Worm (Caenorhabditis elegans) whole organism, L3 larva: Measurements from ENCODE around the gene pqn-70.

Source experiments
- R02D3.7 ChIP-seq: fragments of 150-350 bp; optimal IDR thresholded peaks from 2 replicates; lab custom pipeline; 2014; ENCODE audit warnings: missing biosample characterization, missing genetic modification characterization
- ZK546.5 ChIP-seq: sonication (generic microtip); optimal IDR thresholded peaks from 2 replicates; lab custom pipeline; 2017; ENCODE audit warnings: missing biosample characterization, missing genetic modification characterization
- aly-2 ChIP-seq: fragments of 150-350 bp; optimal IDR thresholded peaks from 2 replicates; lab custom pipeline; 2014; ENCODE audit warnings: missing biosample characterization, missing genetic modification characterization
- ceh-16 ChIP-seq: sonication (generic microtip); optimal IDR thresholded peaks from 2 replicates; lab custom pipeline; 2017; ENCODE audit warnings: missing biosample characterization, missing genetic modification characterization
- ceh-82 ChIP-seq: fragments of 150-350 bp; optimal IDR thresholded peaks from 2 replicates; lab custom pipeline; 2014; ENCODE audit warnings: missing biosample characterization, missing genetic modification characterization
- ceh-9 ChIP-seq: sonication (generic microtip); optimal IDR thresholded peaks from 2 replicates; lab custom pipeline; 2018; ENCODE audit warnings: missing biosample characterization, missing genetic modification characterization
- daf-12 ChIP-seq: fragments of 150-350 bp; optimal IDR thresholded peaks from 2 replicates; lab custom pipeline; 2014; ENCODE audit warnings: missing biosample characterization, missing genetic modification reagents, missing genetic modification characterization
- egl-27 ChIP-seq: sonication (generic microtip); optimal IDR thresholded peaks from 4 replicates; lab custom pipeline; 2017; ENCODE audit warnings: missing biosample characterization, missing genetic modification reagents, missing genetic modification characterization
- egl-5 ChIP-seq: fragments of 150-350 bp; optimal IDR thresholded peaks from 2 replicates; lab custom pipeline; 2017; ENCODE audit warnings: missing biosample characterization, missing genetic modification reagents, missing genetic modification characterization, inconsistent platforms
- elt-1 ChIP-seq: fragments of 150-350 bp; optimal IDR thresholded peaks from 2 replicates; lab custom pipeline; 2014; ENCODE audit warnings: missing biosample characterization, missing genetic modification characterization
- elt-2 ChIP-seq: sonication (generic microtip); optimal IDR thresholded peaks from 2 replicates; lab custom pipeline; 2016; ENCODE audit warnings: missing genetic modification reagents, mild to moderate bottlenecking, missing genetic modification characterization, missing compliant biosample characterization
- eor-1 ChIP-seq, 2 experiments: fragments of 150-350 bp; optimal IDR thresholded peaks; 2 replicates each; lab custom pipeline; 2014 to 2018; ENCODE audit warnings: missing biosample characterization in 2 of 2, missing genetic modification characterization in 2 of 2
- fkh-10 ChIP-seq: sonication (generic microtip); optimal IDR thresholded peaks from 2 replicates; lab custom pipeline; 2017; ENCODE audit warnings: missing biosample characterization, missing genetic modification reagents, missing genetic modification characterization
- fkh-2 ChIP-seq: fragments of 150-350 bp; optimal IDR thresholded peaks from 2 replicates; lab custom pipeline; 2014; ENCODE audit warnings: missing biosample characterization, missing genetic modification reagents, missing genetic modification characterization
- jun-1 ChIP-seq: fragments of 150-350 bp; optimal IDR thresholded peaks from 2 replicates; lab custom pipeline; 2014; ENCODE audit warnings: missing biosample characterization, missing genetic modification reagents, missing genetic modification characterization
- mml-1 ChIP-seq: fragments of 150-350 bp; sonication (generic microtip); optimal IDR thresholded peaks from 3 replicates; lab custom pipeline; 2014; ENCODE audit warnings: missing biosample characterization, missing genetic modification characterization
- nfya-1 ChIP-seq: sonication (generic microtip); optimal IDR thresholded peaks from 2 replicates; lab custom pipeline; 2017; ENCODE audit warnings: missing genetic modification characterization, mild to moderate bottlenecking, missing compliant biosample characterization, antibody characterized with exemption, moderate library complexity; ENCODE audit not compliant: insufficient read depth
- nhr-12 ChIP-seq: fragments of 150-350 bp; optimal IDR thresholded peaks from 2 replicates; lab custom pipeline; 2014; ENCODE audit warnings: missing biosample characterization, missing genetic modification characterization
- nhr-25 ChIP-seq: sonication (generic microtip); optimal IDR thresholded peaks from 2 replicates; lab custom pipeline; 2017; ENCODE audit warnings: missing biosample characterization, missing genetic modification characterization
- nhr-43 ChIP-seq: sonication (generic microtip); optimal IDR thresholded peaks from 2 replicates; lab custom pipeline; 2016; ENCODE audit warnings: mild to moderate bottlenecking, missing genetic modification characterization, missing compliant biosample characterization; ENCODE audit not compliant: poor library complexity, severe bottlenecking
- nhr-76 ChIP-seq: fragments of 150-350 bp; sonication (generic microtip); optimal IDR thresholded peaks from 5 replicates; lab custom pipeline; 2014; ENCODE audit warnings: missing biosample characterization, missing genetic modification characterization
- nhr-77 ChIP-seq: fragments of 150-350 bp; optimal IDR thresholded peaks from 2 replicates; lab custom pipeline; 2014; ENCODE audit warnings: missing biosample characterization, missing genetic modification characterization
- pqm-1 ChIP-seq: fragments of 150-350 bp; optimal IDR thresholded peaks from 2 replicates; lab custom pipeline; 2017; ENCODE audit warnings: missing biosample characterization, missing genetic modification characterization, inconsistent platforms
- skn-1 ChIP-seq: fragments of 150-350 bp; optimal IDR thresholded peaks from 2 replicates; lab custom pipeline; 2014; ENCODE audit warnings: missing biosample characterization, missing genetic modification characterization
- snpc-4 ChIP-seq: fragments of 150-350 bp; optimal IDR thresholded peaks from 2 replicates; lab custom pipeline; 2014; ENCODE audit warnings: missing biosample characterization, missing genetic modification characterization
- tbx-2 ChIP-seq: sonication (generic microtip); optimal IDR thresholded peaks from 2 replicates; lab custom pipeline; 2016; ENCODE audit warnings: mild to moderate bottlenecking, missing genetic modification characterization, missing compliant biosample characterization
- unc-62 ChIP-seq: fragments of 150-350 bp; sonication (generic microtip); optimal IDR thresholded peaks from 4 replicates; lab custom pipeline; 2014; ENCODE audit warnings: missing biosample characterization, missing genetic modification reagents, missing genetic modification characterization
- zag-1 ChIP-seq: fragments of 150-350 bp; optimal IDR thresholded peaks from 2 replicates; lab custom pipeline; 2014; ENCODE audit warnings: missing biosample characterization, missing genetic modification characterization
- ztf-11 ChIP-seq: fragments of 150-350 bp; optimal IDR thresholded peaks from 2 replicates; lab custom pipeline; 2014; ENCODE audit warnings: missing biosample characterization, missing genetic modification characterization
- ztf-4 ChIP-seq: fragments of 150-350 bp; optimal IDR thresholded peaks from 2 replicates; lab custom pipeline; 2014; ENCODE audit warnings: missing biosample characterization, missing genetic modification characterization

The pqn-70 gene

DNA sequence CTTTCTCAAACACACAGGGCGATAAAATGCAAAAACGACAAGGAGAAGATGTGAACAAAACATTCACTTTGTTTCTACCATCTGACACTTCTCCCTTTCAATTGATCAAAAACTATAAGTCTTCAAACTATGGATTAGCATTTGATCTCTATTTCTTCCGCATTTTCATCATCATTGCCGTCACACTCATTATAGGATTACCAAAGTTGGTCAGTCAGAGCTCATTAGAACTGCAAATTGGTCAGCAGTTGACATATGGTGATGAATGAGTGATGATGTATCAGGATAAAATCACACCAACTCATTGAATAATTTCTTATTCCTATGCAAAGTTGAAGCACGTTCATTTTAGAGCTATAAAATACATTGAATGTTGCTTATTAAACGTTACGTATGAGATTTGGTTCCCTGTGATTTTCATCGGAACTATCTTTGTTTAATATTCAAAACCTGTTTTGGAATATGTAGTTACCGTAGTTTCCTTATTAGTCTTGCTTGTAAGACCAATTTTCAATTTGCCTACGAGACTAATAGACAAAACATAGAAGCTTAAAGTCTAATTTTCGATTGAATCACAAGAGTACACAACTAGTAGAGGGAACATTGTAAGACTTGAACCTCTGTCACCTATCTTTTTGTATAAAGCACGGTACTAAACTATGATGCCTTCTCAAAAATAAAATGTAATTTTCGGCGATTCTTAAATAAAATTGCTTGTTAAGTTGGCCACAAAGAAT lies 18.9 kb downstream of the pqn-70 start:
- no peak for TF ChIP-seq snpc-4 (tag; lab: Kevin White, UChicago)
- no peak for TF ChIP-seq daf-12 (tag; lab: Kevin White, UChicago)
- no peak for TF ChIP-seq unc-62 (GFP tag; lab: Kevin White, UChicago)
- no peak for TF ChIP-seq nhr-25
- TF ChIP-seq elt-2 (tag; lab: Kevin White, UChicago) = no peak
- TF ChIP-seq fkh-2 (tag; lab: Kevin White, UChicago) = no peak
- no peak for TF ChIP-seq nhr-43 (tag; lab: Kevin White, UChicago)
- no peak for TF ChIP-seq eor-1 (tag; optimal IDR thresholded peaks at IDR 0.05; lab: Kevin White, UChicago)
- no peak for TF ChIP-seq egl-27 (tag; lab: Kevin White, UChicago)
- no peak for TF ChIP-seq mml-1 (tag; lab: Kevin White, UChicago)
- no peak for TF ChIP-seq ceh-82 (tag; lab: Kevin White, UChicago)
- TF ChIP-seq fkh-10 (GFP tag; lab: Kevin White, UChicago) = no peak
- no peak for TF ChIP-seq nhr-76 (tag; lab: Kevin White, UChicago)
- TF ChIP-seq aly-2 (tag; lab: Kevin White, UChicago) = no peak
- TF ChIP-seq nhr-77 (tag; lab: Kevin White, UChicago) = no peak
- no peak for TF ChIP-seq nhr-12 (tag; lab: Kevin White, UChicago)
- no peak for TF ChIP-seq ceh-16 (tag; lab: Kevin White, UChicago)

DNA sequence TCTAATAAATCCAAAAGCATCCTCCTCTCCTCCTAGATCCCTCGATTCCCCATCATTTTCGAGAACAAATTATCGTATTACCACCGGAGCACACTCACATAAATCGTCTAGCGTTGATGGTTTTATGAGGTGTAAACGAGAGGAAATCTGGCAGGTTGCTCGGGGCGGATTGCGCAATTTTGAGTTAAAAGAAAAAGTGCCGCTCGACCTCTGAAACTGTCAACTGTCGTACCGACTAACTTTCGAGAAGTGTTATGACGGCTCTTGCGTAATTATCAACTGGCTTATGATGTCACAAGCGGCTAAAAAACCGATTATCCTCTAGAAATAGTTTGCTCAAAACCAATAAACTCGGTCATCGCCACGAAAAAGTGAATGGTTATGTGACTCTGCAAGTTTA lies 22.0 kb downstream of the pqn-70 start:
- no peak for TF ChIP-seq fkh-10 (GFP tag; lab: Kevin White, UChicago)
- TF ChIP-seq ceh-9 (tag; lab: Kevin White, UChicago) = no peak
- no peak for TF ChIP-seq nhr-76 (tag; lab: Kevin White, UChicago)
- no peak for TF ChIP-seq daf-12 (tag; lab: Kevin White, UChicago)
- no peak for TF ChIP-seq skn-1 (tag; lab: Kevin White, UChicago)
- TF ChIP-seq ztf-4 (tag; lab: Kevin White, UChicago) = no peak
- TF ChIP-seq elt-1 (tag; lab: Kevin White, UChicago) = no peak
- TF ChIP-seq snpc-4 (tag; lab: Kevin White, UChicago) = no peak
- no peak for TF ChIP-seq eor-1 (tag; optimal IDR thresholded peaks at IDR 0.05; lab: Kevin White, UChicago)
- TF ChIP-seq, all 47 proteins: peak for 0

DNA sequence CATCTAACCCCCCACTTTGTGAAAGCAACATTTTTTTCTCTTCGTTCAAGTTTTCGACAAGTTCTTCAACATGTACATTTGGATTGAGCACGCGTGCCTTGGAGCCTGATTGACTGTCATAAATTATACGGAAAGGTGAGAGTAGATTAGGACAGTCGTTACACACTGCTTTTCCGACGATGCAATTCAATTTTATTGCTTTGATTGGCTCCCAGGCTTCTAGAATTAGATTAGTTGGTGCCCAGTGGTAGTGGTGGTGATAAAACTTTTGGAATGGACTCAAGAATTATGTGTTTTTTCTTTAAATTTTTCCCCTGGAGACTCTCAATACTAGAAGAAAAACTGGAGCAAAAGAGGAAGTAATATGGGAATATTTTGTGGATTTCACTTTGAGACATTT lies 24.1 kb downstream of the pqn-70 start:
- TF ChIP-seq egl-5 (tag; lab: Kevin White, UChicago) (peak; percentile 91), unc-62 (GFP tag; lab: Kevin White, UChicago) (no peak), zag-1 (tag; lab: Kevin White, UChicago) (no peak)

DNA sequence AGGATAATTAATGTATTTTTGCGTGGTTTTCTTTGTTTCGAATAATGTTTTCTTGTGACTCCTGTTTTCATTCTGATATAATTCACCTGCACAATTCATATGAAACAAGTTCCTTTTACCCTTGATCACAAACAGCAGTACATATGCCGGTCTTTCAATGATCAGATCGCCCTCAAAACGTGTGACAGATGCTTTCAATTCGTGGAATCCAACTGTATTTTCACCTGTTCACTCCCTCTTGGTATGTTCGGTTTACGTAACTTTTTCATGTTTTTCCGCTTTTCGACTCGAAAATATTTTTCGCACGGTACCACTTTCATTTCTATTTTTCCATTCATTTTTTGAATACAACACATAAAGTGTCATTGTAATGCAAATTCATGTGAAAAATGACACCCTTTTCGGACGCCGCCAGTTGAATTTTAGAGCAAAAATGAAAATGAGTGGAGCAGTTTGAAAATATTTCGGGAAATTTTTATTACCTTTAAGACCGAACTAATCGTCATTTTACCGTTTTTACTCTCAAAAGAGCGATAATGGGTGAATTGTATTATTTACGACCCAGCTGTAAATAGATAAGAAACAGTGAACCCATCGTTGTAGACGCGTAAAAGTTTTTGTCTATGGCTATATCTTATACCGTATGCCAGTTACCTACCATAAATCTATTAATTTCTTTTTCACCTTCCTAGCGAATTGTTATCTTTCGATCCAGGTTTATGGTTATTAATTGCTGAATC lies 26.5 kb downstream of the pqn-70 start, which contains the start of gene K10D6.4:
K10D6.4 (plus strand) TSS at position 100 of the 740 bp plus-strand sequence.
- peak; percentile 75 for TF ChIP-seq elt-2 (tag; lab: Kevin White, UChicago)
- peak; percentile 13 for TF ChIP-seq pqm-1 (tag; lab: Kevin White, UChicago)
- no peak for TF ChIP-seq R02D3.7 (tag; lab: Kevin White, UChicago)
- TF ChIP-seq, all 47 proteins: peak for 2

DNA sequence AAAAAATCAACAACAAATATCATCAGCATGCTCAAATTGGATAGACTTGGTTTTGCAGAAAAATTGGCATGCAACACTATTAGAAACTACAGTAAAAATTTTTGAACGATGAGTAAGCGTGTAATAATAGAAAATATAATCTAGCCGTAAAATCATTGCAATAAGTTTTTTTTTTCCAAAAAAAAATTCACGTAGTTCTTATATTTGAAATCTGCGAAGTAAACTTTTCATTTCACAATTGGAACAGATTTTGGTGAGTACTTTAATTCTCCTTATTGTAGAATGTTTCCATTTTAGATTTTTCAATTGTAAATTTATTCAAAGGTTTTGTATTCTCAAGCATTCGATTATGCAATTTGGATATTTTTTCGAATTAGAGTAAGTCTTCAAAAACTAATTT lies 28.2 kb downstream of the pqn-70 start, which contains the start of gene K10D6.3:
K10D6.3 (plus strand) TSS at position 301 of the 400 bp plus-strand sequence.
- TF ChIP-seq ZK546.5 (tag; lab: Kevin White, UChicago) (no peak), tbx-2 (tag; lab: Kevin White, UChicago) (no peak), ztf-11 (tag; lab: Kevin White, UChicago) (no peak), jun-1 (tag; lab: Kevin White, UChicago) (no peak), ceh-16 (tag; lab: Kevin White, UChicago) (no peak), unc-62 (GFP tag; lab: Kevin White, UChicago) (no peak), R02D3.7 (tag; lab: Kevin White, UChicago) (no peak), nfya-1 (tag; lab: Kevin White, UChicago) (no peak), zag-1 (tag; lab: Kevin White, UChicago) (no peak)
